Worm (Caenorhabditis elegans) whole organism, midembryonic: ENCODE data around the gene unc-34.

ENCODE experiments used
- T22C8.4 ChIP-seq: fragments of 200-800 bp; sonication (Bioruptor generic); IDR thresholded peaks from 2 replicates; pipeline ENCODE4 v1.3.6; 2022; ENCODE audit warnings: missing genetic modification characterization, missing compliant biosample characterization
- cog-1 ChIP-seq: sonication (generic microtip); optimal IDR thresholded peaks from 2 replicates; lab custom pipeline; 2016; ENCODE audit warnings: missing genetic modification characterization, missing compliant biosample characterization
- flt-1 ChIP-seq: fragments of 200-800 bp; sonication (Bioruptor generic); IDR thresholded peaks from 2 replicates; pipeline ENCODE4 v1.3.6; 2022; ENCODE audit warnings: missing genetic modification characterization, missing compliant biosample characterization
- klf-2 ChIP-seq: fragments of 200-800 bp; sonication (Bioruptor generic); conservative IDR thresholded peaks from 2 replicates; pipeline ENCODE4 v1.3.6; 2022; ENCODE audit warnings: missing genetic modification reagents, missing genetic modification characterization, missing compliant biosample characterization
- med-1 ChIP-seq: sonication (generic microtip); optimal IDR thresholded peaks from 2 replicates; lab custom pipeline; 2017; ENCODE audit warnings: missing genetic modification characterization, mild to moderate bottlenecking, missing compliant biosample characterization, antibody characterized with exemption, missing genetic modification reagents; ENCODE audit not compliant: insufficient read depth
- ref-1 ChIP-seq: fragments of 200-800 bp; sonication (Bioruptor generic); conservative IDR thresholded peaks from 2 replicates; pipeline ENCODE4 v1.3.6; 2022; ENCODE audit warnings: missing genetic modification reagents, missing genetic modification characterization, missing compliant biosample characterization
- tab-1 ChIP-seq: fragments of 200-800 bp; sonication (Bioruptor generic); IDR thresholded peaks from 2 replicates; pipeline ENCODE4 v1.3.6; 2022; ENCODE audit warnings: missing genetic modification characterization, missing compliant biosample characterization
- ztf-23 ChIP-seq: fragments of 200-800 bp; sonication (Bioruptor generic); IDR thresholded peaks from 2 replicates; pipeline ENCODE4 v1.3.6; 2022; ENCODE audit warnings: missing genetic modification reagents, missing genetic modification characterization, missing compliant biosample characterization
- ztf-29 ChIP-seq: fragments of 200-800 bp; sonication (Bioruptor generic); IDR thresholded peaks from 2 replicates; pipeline ENCODE4 v1.3.6; 2022; ENCODE audit warnings: missing genetic modification reagents, missing genetic modification characterization, missing compliant biosample characterization

Gene unc-34

DNA sequence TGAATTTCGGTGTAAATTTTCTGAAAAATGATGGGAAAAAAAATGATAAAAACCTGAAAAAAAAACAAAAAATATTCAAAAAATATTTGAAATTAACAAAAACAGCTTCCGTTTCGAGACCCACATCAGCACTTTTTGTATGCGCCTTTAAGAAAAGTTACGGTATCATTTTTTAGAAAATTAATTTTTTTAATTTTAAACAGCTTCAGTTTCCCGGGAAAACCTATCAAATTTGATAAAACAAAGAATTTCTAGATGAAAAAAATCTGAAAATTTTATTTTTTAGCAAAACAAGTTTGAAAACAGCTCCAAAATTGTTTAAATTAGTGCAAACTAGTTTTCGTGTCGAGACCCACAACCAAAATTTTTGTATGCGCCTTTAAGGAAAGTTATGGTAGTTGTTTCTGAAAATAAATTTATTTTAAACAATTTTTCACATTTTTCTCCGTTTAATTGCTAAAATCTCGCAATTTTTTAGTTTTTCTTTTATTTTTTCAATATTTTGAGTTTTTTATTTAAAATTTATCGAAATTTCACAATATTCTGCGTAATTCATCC, 13.4 kb upstream of the unc-34 start:
- no peak for TF ChIP-seq T22C8.4 (GFP tag; lab: Robert Waterston, UW)
- no peak for TF ChIP-seq ztf-29 (GFP tag; lab: Robert Waterston, UW)
- TF ChIP-seq ztf-23 = no peak
- no peak for TF ChIP-seq med-1
- no peak for TF ChIP-seq tab-1 (GFP tag; lab: Robert Waterston, UW)
- TF ChIP-seq ref-1 (GFP tag; lab: Robert Waterston, UW) = no peak
- no peak for TF ChIP-seq flt-1 (GFP tag; lab: Robert Waterston, UW)
- TF ChIP-seq klf-2 (GFP tag; lab: Robert Waterston, UW) = no peak
- TF ChIP-seq cog-1 (tag; lab: Kevin White, UChicago) = no peak

DNA sequence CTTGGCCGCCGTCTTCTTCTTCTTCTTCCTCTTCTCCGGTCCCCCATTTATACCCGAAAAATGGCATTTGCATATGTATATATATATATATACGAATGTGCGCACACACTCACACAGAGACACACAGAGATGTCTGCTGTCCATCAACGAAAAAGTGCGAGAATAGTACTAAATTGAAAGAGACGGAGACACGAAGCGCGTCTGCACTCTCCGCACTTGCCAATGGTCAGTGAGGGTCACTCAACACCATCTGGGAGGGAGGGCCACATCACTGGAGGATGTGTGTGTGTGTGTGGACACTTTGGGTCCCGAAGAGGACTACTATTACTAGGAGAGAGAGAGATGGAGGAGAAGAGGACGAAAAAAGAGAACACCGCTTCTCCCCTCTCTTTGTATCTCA, 7.3 kb upstream of the unc-34 start:
- TF ChIP-seq cog-1 (tag; lab: Kevin White, UChicago) = peak; percentile 86
- no peak for TF ChIP-seq ref-1 (GFP tag; lab: Robert Waterston, UW)
- peak; percentile 70; the same call in 1 of the 2 replicates for TF ChIP-seq flt-1 (GFP tag; lab: Robert Waterston, UW)
- TF ChIP-seq tab-1 (GFP tag; lab: Robert Waterston, UW) = no peak
- no peak for TF ChIP-seq ztf-29 (GFP tag; lab: Robert Waterston, UW)
- TF ChIP-seq klf-2 (GFP tag; lab: Robert Waterston, UW) = no peak
- TF ChIP-seq med-1 = no peak
- no peak for TF ChIP-seq T22C8.4 (GFP tag; lab: Robert Waterston, UW)
- no peak for TF ChIP-seq ztf-23

DNA sequence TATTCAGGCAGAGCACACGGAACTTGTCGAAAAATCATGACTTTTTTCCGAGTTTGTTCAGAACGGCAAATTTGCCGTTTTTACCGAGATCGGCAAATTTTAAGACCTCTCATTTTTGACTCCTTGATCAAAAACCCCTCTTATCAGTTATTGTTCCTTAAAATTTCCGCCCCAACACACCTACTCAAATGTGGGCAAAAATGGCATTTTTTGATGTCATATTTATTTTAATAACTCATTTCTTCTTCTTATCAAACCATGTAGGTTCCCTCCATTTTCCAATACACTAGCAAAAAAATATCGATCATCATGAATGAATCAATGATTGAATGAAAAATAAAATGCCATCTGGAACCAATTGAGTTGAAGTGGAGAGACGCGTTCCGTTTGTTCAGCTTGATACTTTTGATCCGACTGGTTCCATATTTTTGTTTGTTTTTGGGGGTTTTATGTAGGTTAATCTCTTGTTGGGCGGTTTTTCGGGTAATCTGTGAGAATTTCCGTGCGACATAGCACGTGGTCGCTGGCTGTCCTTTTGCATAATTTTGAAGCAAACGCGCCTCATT, 5.9 kb upstream of the unc-34 start:
- no peak for TF ChIP-seq ztf-23
- no peak for TF ChIP-seq med-1
- TF ChIP-seq tab-1 (GFP tag; lab: Robert Waterston, UW) = no peak
- no peak for TF ChIP-seq flt-1 (GFP tag; lab: Robert Waterston, UW)
- no peak for TF ChIP-seq T22C8.4 (GFP tag; lab: Robert Waterston, UW)
- no peak for TF ChIP-seq ztf-29 (GFP tag; lab: Robert Waterston, UW)
- TF ChIP-seq ref-1 (GFP tag; lab: Robert Waterston, UW) = no peak
- TF ChIP-seq klf-2 (GFP tag; lab: Robert Waterston, UW) = no peak
- TF ChIP-seq cog-1 (tag; lab: Kevin White, UChicago) = no peak

DNA sequence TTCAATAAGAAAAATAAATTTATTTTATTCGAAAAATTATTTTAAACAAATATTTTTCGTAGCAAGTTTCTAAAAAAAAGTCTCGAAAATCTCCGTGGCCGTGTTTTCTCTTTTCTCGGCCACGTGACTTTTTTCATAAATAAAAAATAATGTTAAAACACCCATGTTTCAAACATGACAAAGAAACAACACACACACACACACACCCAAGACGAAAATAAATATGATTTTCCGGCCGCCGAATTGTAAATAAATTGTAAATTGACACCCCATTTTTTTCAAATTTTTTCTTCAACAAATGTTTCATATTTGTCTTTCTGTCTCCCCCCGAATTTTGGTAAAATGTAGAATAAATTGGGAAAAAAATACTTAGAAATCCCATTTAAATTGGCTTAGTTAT, 4.7 kb upstream of the unc-34 start:
- TF ChIP-seq ztf-23 = no peak
- TF ChIP-seq cog-1 (tag; lab: Kevin White, UChicago) = no peak
- TF ChIP-seq flt-1 (GFP tag; lab: Robert Waterston, UW) = no peak
- TF ChIP-seq ztf-29 (GFP tag; lab: Robert Waterston, UW) = no peak

DNA sequence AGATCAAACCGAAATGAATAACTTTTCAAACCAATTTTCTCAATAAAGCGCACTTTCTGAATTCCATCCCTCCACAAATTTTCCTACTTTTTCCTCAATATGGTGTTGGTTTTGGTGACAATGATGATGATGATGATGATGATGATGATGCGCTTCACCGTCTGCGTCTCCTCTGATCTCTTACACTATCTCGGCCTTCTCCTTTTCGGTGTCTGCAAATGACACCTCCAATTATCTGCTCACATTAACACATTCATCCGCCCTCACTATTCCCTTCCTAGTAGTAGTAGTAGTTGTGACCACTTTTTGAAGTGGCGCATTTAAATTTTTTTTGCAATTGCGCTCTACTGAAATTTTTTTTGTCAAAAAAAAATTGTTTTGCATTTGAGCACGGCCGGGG, 3.9 kb upstream of the unc-34 start:
- TF ChIP-seq cog-1 (tag; lab: Kevin White, UChicago) (no peak), klf-2 (GFP tag; lab: Robert Waterston, UW) (no peak), T22C8.4 (GFP tag; lab: Robert Waterston, UW) (no peak), tab-1 (GFP tag; lab: Robert Waterston, UW) (no peak), med-1 (no peak), ztf-23 (no peak), ref-1 (GFP tag; lab: Robert Waterston, UW) (no peak), ztf-29 (GFP tag; lab: Robert Waterston, UW) (no peak), flt-1 (GFP tag; lab: Robert Waterston, UW) (no peak)

DNA sequence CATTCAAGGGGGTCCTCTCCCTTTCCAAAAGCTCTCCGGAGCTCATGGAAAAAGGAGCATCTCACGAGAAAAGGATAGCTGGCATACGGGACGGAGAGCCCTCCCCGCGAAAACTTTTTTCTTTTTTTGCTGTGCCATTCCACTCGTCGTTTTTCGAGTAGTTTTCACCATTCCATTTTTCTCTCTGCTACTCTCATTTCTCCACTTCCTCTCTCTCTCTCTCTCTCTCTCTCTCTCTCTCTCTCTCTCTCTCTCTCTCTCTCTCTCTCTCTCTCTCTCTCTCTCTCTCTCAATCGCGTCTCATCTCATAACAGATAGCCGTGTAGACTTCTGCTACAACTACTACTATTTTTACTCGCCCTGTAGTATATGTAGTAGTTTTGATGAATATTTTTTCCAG, 2.8 kb upstream of the unc-34 start:
- TF ChIP-seq ztf-23 (0 out of 2 replicates have a peak, but pooled peaks have one; percentile 39), T22C8.4 (GFP tag; lab: Robert Waterston, UW) (no peak), ztf-29 (GFP tag; lab: Robert Waterston, UW) (no peak), flt-1 (GFP tag; lab: Robert Waterston, UW) (peak; percentile 33; the same call in 1 of the 2 replicates)

DNA sequence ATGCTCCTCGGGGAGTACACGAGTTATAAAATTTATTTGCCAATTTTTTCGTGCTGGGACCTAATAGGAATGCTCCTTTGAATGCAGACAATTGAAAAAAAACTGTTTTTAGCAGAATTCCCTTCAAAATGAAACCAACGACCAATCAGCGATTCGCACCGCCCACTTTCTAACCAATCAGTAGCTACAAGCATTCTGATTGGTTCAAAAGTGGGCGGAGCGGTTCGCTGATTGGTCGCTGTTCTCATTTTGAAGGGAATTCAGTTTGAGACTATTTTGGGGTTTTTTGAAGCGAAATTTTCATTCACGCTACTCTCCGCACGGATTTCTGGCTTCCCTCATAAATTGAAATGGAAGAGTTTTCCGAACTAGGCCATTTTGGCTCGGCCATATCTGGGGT, 614 bp downstream of the unc-34 start:
- TF ChIP-seq cog-1 (tag; lab: Kevin White, UChicago) (no peak), tab-1 (GFP tag; lab: Robert Waterston, UW) (no peak), med-1 (no peak), ztf-23 (no peak), ztf-29 (GFP tag; lab: Robert Waterston, UW) (no peak), T22C8.4 (GFP tag; lab: Robert Waterston, UW) (no peak), ref-1 (GFP tag; lab: Robert Waterston, UW) (no peak), klf-2 (GFP tag; lab: Robert Waterston, UW) (no peak), flt-1 (GFP tag; lab: Robert Waterston, UW) (no peak)

DNA sequence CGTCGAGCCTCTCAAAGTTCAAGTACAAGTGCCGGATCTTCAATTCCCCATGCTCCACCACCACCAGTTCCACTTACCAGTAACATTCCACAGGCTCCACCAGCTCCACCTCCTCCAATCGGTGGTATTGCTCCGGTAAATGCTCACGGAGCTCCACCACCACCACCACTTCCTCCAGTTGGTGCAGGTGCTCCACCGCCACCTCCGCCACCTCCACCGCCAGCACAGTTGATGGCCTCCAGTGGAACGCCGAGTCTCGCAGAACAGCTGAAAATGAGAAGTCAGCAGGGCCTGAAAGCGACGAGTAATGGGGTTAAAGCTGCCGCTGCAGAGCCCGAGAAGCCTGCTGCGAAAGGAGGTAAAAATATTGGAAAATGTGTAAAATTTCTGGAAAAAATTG, 7.8 kb downstream of the unc-34 start:
- no peak for TF ChIP-seq flt-1 (GFP tag; lab: Robert Waterston, UW)
- TF ChIP-seq med-1 = no peak
- TF ChIP-seq klf-2 (GFP tag; lab: Robert Waterston, UW) = no peak
- no peak for TF ChIP-seq T22C8.4 (GFP tag; lab: Robert Waterston, UW)
- TF ChIP-seq ztf-29 (GFP tag; lab: Robert Waterston, UW) = no peak
- no peak for TF ChIP-seq tab-1 (GFP tag; lab: Robert Waterston, UW)
- TF ChIP-seq cog-1 (tag; lab: Kevin White, UChicago) = no peak
- TF ChIP-seq ztf-23 = no peak
- TF ChIP-seq ref-1 (GFP tag; lab: Robert Waterston, UW) = no peak

DNA sequence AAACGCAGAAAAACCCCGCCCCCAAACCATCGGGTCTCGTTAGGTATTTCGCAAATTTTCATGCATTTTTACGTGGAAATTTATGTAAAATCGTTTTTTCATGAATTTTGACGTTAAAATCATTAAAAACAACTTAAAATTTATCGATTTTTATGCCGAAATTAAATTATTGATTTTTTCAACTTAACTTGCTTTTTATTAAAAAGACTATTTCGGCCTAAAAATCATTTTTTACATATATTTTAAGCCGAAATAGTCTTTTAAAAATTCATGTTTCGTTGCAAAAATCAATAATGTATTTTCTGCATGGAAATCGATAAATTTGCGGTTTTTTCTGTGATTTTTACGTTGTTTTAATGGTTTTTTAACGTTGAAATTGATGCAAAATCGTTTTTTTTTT, 13.1 kb downstream of the unc-34 start:
- TF ChIP-seq med-1 (no peak), T22C8.4 (GFP tag; lab: Robert Waterston, UW) (peak; percentile 61)

DNA sequence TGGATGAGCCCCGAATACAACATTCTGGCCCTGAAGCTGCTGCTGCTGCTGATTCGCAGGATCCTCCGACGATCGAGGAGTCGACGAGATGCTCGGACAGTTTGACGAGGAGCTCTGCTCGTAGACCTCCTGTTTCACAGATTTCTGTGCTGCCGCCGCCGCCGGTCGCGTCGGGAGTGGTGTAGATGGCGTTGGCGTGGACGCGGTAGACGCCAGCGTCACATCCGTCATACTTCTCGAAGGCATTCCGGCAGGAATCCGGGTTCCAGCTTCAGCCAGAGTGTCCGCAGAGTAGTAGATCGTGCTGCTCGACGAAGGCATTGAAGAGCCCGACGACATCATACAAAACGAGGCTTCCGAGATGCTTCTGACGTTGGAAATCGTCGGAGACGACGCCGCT, 18.7 kb downstream of the unc-34 start:
- TF ChIP-seq cog-1 (tag; lab: Kevin White, UChicago) (no peak), ztf-29 (GFP tag; lab: Robert Waterston, UW) (no peak), med-1 (no peak), ztf-23 (no peak), ref-1 (GFP tag; lab: Robert Waterston, UW) (no peak), T22C8.4 (GFP tag; lab: Robert Waterston, UW) (no peak), tab-1 (GFP tag; lab: Robert Waterston, UW) (no peak), flt-1 (GFP tag; lab: Robert Waterston, UW) (no peak), klf-2 (GFP tag; lab: Robert Waterston, UW) (no peak)
